Fruit fly (Drosophila melanogaster) whole organism, prepupa: Measurements from ENCODE around the gene Cad99C.

Experiments
- Blimp-1 ChIP-seq: fragments of 200-800 bp; sonication (Bioruptor generic); optimal IDR thresholded peaks from 3 replicates; lab custom pipeline; 2017; ENCODE audit warnings: missing biosample characterization, missing genetic modification characterization, mild to moderate bottlenecking, moderate library complexity, missing genetic modification reagents
- CG10669 ChIP-seq: fragments of 200-800 bp; sonication (Bioruptor generic); optimal IDR thresholded peaks from 3 replicates; lab custom pipeline; 2018; ENCODE audit warnings: missing biosample characterization, mild to moderate bottlenecking, missing genetic modification characterization, moderate library complexity
- CG11294 ChIP-seq: fragments of 200-800 bp; sonication (Bioruptor generic); IDR thresholded peaks from 2 replicates; pipeline ENCODE4 v1.3.6; 2022; ENCODE audit warnings: missing biosample characterization, missing genetic modification characterization
- CG1621 ChIP-seq: fragments of 200-800 bp; sonication (Bioruptor generic); optimal IDR thresholded peaks from 3 replicates; lab custom pipeline; 2018; ENCODE audit warnings: missing biosample characterization, mild to moderate bottlenecking, missing genetic modification characterization
- CG31627 ChIP-seq: fragments of 200-800 bp; sonication (Bioruptor generic); optimal IDR thresholded peaks from 3 replicates; lab custom pipeline; 2016; ENCODE audit warnings: missing biosample characterization, missing genetic modification characterization
- CG32006 ChIP-seq: fragments of 200-800 bp; sonication (Bioruptor generic); optimal IDR thresholded peaks from 3 replicates; lab custom pipeline; 2017; ENCODE audit warnings: missing biosample characterization, mild to moderate bottlenecking, missing genetic modification characterization
- CG34406 ChIP-seq: fragments of 200-800 bp; sonication (Bioruptor generic); optimal IDR thresholded peaks from 3 replicates; lab custom pipeline; 2016; ENCODE audit warnings: missing biosample characterization, missing genetic modification characterization
- CG3919 ChIP-seq: fragments of 200-800 bp; sonication (Bioruptor generic); optimal IDR thresholded peaks from 3 replicates; lab custom pipeline; 2016; ENCODE audit warnings: missing biosample characterization, missing genetic modification characterization
- CG4318 ChIP-seq: fragments of 200-800 bp; sonication (Bioruptor generic); optimal IDR thresholded peaks from 3 replicates; lab custom pipeline; 2017; ENCODE audit warnings: missing biosample characterization, mild to moderate bottlenecking, missing genetic modification characterization
- CG6163 ChIP-seq: fragments of 200-800 bp; sonication (Bioruptor generic); IDR thresholded peaks from 3 replicates; pipeline ENCODE4 v1.3.6; 2022; ENCODE audit warnings: missing biosample characterization, missing genetic modification characterization
- CG6276 ChIP-seq: fragments of 200-800 bp; sonication (Bioruptor generic); optimal IDR thresholded peaks from 2 replicates; lab custom pipeline; 2017; ENCODE audit warnings: missing biosample characterization, mild to moderate bottlenecking, missing genetic modification characterization
- CG6792 ChIP-seq: fragments of 200-800 bp; sonication (Bioruptor generic); optimal IDR thresholded peaks from 3 replicates; lab custom pipeline; 2016; ENCODE audit warnings: missing biosample characterization, missing genetic modification characterization
- CG6808 ChIP-seq: fragments of 200-800 bp; sonication (Bioruptor generic); optimal IDR thresholded peaks from 3 replicates; lab custom pipeline; 2017; ENCODE audit warnings: missing biosample characterization, missing genetic modification characterization, mild to moderate bottlenecking, moderate library complexity, missing genetic modification reagents
- CG6854 ChIP-seq: fragments of 200-800 bp; sonication (Bioruptor generic); optimal IDR thresholded peaks from 2 replicates; lab custom pipeline; 2017; ENCODE audit warnings: missing biosample characterization, mild to moderate bottlenecking, missing genetic modification characterization
- CG7368 ChIP-seq: fragments of 200-800 bp; sonication (Bioruptor generic); optimal IDR thresholded peaks from 3 replicates; lab custom pipeline; 2016; ENCODE audit warnings: missing biosample characterization, missing genetic modification characterization
- CG8119 ChIP-seq: fragments of 200-800 bp; sonication (Bioruptor generic); IDR thresholded peaks from 3 replicates; pipeline ENCODE4 v1.3.6; 2022; ENCODE audit warnings: missing biosample characterization, missing genetic modification characterization
- CG8319 ChIP-seq: fragments of 200-800 bp; sonication (Bioruptor generic); optimal IDR thresholded peaks from 3 replicates; lab custom pipeline; 2016; ENCODE audit warnings: missing biosample characterization, missing genetic modification characterization
- CG8632 ChIP-seq: fragments of 200-800 bp; sonication (Bioruptor generic); optimal IDR thresholded peaks from 3 replicates; lab custom pipeline; 2016; ENCODE audit warnings: missing biosample characterization, missing genetic modification characterization
- CG9139 ChIP-seq: fragments of 200-800 bp; sonication (Bioruptor generic); optimal IDR thresholded peaks from 3 replicates; lab custom pipeline; 2017; ENCODE audit warnings: missing biosample characterization, mild to moderate bottlenecking, missing genetic modification characterization
- Eip75B ChIP-seq: fragments of 200-800 bp; sonication (Bioruptor generic); optimal IDR thresholded peaks from 3 replicates; lab custom pipeline; 2016; ENCODE audit warnings: missing biosample characterization, missing genetic modification characterization
- Eip78C ChIP-seq: fragments of 200-800 bp; sonication (Bioruptor generic); peaks from one replicate; lab custom pipeline; 2016; ENCODE audit warnings: missing biosample characterization, missing genetic modification characterization
- Eip93F ChIP-seq: fragments of 200-800 bp; sonication (Bioruptor generic); optimal IDR thresholded peaks from 2 replicates; lab custom pipeline; 2016; ENCODE audit warnings: missing biosample characterization, mild to moderate bottlenecking, missing genetic modification characterization
- Ets21C ChIP-seq: fragments of 200-800 bp; sonication (Bioruptor generic); optimal IDR thresholded peaks from 3 replicates; lab custom pipeline; 2016; ENCODE audit warnings: missing biosample characterization, missing genetic modification characterization
- Ets96B ChIP-seq: fragments of 200-800 bp; optimal IDR thresholded peaks from 2 replicates; lab custom pipeline; 2019; ENCODE audit warnings: missing biosample characterization, mild to moderate bottlenecking, missing genetic modification characterization, moderate library complexity
- Gug ChIP-seq: fragments of 200-800 bp; sonication (Bioruptor generic); IDR thresholded peaks from 2 replicates; pipeline ENCODE4 v1.3.6; 2022; ENCODE audit warnings: missing biosample characterization, missing genetic modification characterization
- Hr38 ChIP-seq: sonication (Bioruptor generic); optimal IDR thresholded peaks from 2 replicates; lab custom pipeline; 2016; ENCODE audit warnings: missing biosample characterization, missing genetic modification characterization
- Hr39 ChIP-seq: fragments of 200-800 bp; sonication (Bioruptor generic); optimal IDR thresholded peaks from 2 replicates; lab custom pipeline; 2016; ENCODE audit warnings: missing biosample characterization, missing genetic modification characterization
- Hr4 ChIP-seq: fragments of 200-800 bp; sonication (Bioruptor generic); optimal IDR thresholded peaks from 3 replicates; lab custom pipeline; 2016; ENCODE audit warnings: missing biosample characterization, missing genetic modification characterization
- Lpt ChIP-seq: fragments of 200-800 bp; sonication (Bioruptor generic); optimal IDR thresholded peaks from 3 replicates; lab custom pipeline; 2016; ENCODE audit warnings: missing biosample characterization, missing genetic modification characterization
- OdsH ChIP-seq: fragments of 200-800 bp; sonication (Bioruptor generic); optimal IDR thresholded peaks from 3 replicates; lab custom pipeline; 2016; ENCODE audit warnings: missing biosample characterization, missing genetic modification characterization
- Smox ChIP-seq: fragments of 200-800 bp; sonication (Bioruptor generic); optimal IDR thresholded peaks from 3 replicates; lab custom pipeline; 2016; ENCODE audit warnings: missing biosample characterization, missing genetic modification characterization
- Sox102F ChIP-seq: fragments of 200-800 bp; sonication (Bioruptor generic); optimal IDR thresholded peaks from 2 replicates; lab custom pipeline; 2016; ENCODE audit warnings: missing biosample characterization, mild to moderate bottlenecking, missing genetic modification characterization
- Sox14 ChIP-seq: fragments of 200-800 bp; sonication (Bioruptor generic); optimal IDR thresholded peaks from 3 replicates; lab custom pipeline; 2016; ENCODE audit warnings: missing biosample characterization, missing genetic modification characterization
- achi ChIP-seq: fragments of 200-800 bp; sonication (Bioruptor generic); optimal IDR thresholded peaks from 3 replicates; lab custom pipeline; 2016; ENCODE audit warnings: missing biosample characterization, missing genetic modification characterization
- acj6 ChIP-seq: fragments of 200-800 bp; sonication (Bioruptor generic); optimal IDR thresholded peaks from 3 replicates; lab custom pipeline; 2016; ENCODE audit warnings: missing biosample characterization, missing genetic modification characterization
- cyc ChIP-seq: fragments of 200-800 bp; sonication (Bioruptor generic); optimal IDR thresholded peaks from 3 replicates; lab custom pipeline; 2016; ENCODE audit warnings: missing biosample characterization, missing genetic modification characterization
- dac ChIP-seq: fragments of 200-800 bp; sonication (Bioruptor generic); optimal IDR thresholded peaks from 2 replicates; lab custom pipeline; 2017; ENCODE audit warnings: missing biosample characterization, mild to moderate bottlenecking, missing genetic modification characterization
- dsx ChIP-seq: fragments of 200-800 bp; optimal IDR thresholded peaks from 3 replicates; lab custom pipeline; 2019; ENCODE audit warnings: missing biosample characterization, mild to moderate bottlenecking, missing genetic modification characterization, moderate library complexity; ENCODE audit not compliant: poor library complexity, severe bottlenecking
- fd59A ChIP-seq: fragments of 200-800 bp; sonication (Bioruptor generic); optimal IDR thresholded peaks from 2 replicates; lab custom pipeline; 2017; ENCODE audit warnings: missing biosample characterization, mild to moderate bottlenecking, missing genetic modification characterization, missing genetic modification reagents
- fd85E ChIP-seq: fragments of 200-800 bp; sonication (Bioruptor generic); optimal IDR thresholded peaks from 3 replicates; lab custom pipeline; 2016; ENCODE audit warnings: missing biosample characterization, missing genetic modification characterization
- fkh ChIP-seq: fragments of 200-800 bp; sonication (Bioruptor generic); optimal IDR thresholded peaks from 3 replicates; lab custom pipeline; 2017; ENCODE audit warnings: missing biosample characterization, mild to moderate bottlenecking, missing genetic modification characterization, moderate library complexity
- lz ChIP-seq: fragments of 200-800 bp; sonication (Bioruptor generic); optimal IDR thresholded peaks from 3 replicates; lab custom pipeline; 2016; ENCODE audit warnings: missing biosample characterization, missing genetic modification characterization
- net ChIP-seq: fragments of 200-800 bp; sonication (Bioruptor generic); optimal IDR thresholded peaks from 3 replicates; lab custom pipeline; 2016; ENCODE audit warnings: missing biosample characterization, missing genetic modification characterization
- ss ChIP-seq, 2 experiments: fragments of 200-800 bp; sonication (Bioruptor generic); optimal IDR thresholded peaks; 2 replicates in 1 of 2; 3 replicates in 1 of 2; lab custom pipeline; 2017 to 2018; ENCODE audit warnings: mild to moderate bottlenecking in 2 of 2, missing biosample characterization in 2 of 2, missing genetic modification characterization in 2 of 2, moderate library complexity in 1 of 2
- svp ChIP-seq: fragments of 200-800 bp; sonication (Bioruptor generic); peaks from one replicate; lab custom pipeline; 2016; ENCODE audit warnings: missing biosample characterization, missing genetic modification characterization
- topi ChIP-seq: fragments of 200-800 bp; sonication (Bioruptor generic); optimal IDR thresholded peaks from 3 replicates; lab custom pipeline; 2016; ENCODE audit warnings: missing biosample characterization, missing genetic modification characterization
- vri ChIP-seq: fragments of 200-800 bp; sonication (Bioruptor generic); optimal IDR thresholded peaks from 3 replicates; lab custom pipeline; 2016; ENCODE audit warnings: missing biosample characterization, mild to moderate bottlenecking, missing genetic modification characterization

The Cad99C gene

DNA sequence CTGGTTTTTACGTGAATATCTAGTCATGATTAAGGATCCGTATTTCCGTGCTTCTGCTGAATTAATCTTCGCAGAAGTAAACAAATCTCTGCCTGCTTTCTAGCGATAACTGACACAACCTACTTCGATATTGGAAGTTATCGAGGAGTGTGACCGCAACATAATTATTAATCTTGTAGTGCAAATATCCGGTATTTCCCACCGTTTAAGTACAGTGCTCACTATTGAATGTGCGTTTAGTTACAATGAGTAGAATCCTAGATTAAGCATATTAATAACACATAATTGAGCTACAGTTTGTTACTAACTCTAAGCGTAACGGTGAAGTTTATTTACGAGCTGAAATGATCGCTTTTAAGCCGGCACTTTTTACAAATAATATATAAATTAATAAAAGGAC is 18.3 kb downstream of the Cad99C start (continued):
- TF ChIP-seq CG6163 (GFP tag; lab: Robert Waterston, UW) = no peak
- no peak for TF ChIP-seq Blimp-1 (GFP tag; lab: Kevin White, UChicago)
- no peak for TF ChIP-seq achi (GFP tag; lab: Kevin White, UChicago)
- TF ChIP-seq topi (GFP tag; lab: Kevin White, UChicago) = no peak
- TF ChIP-seq Smox (GFP tag; lab: Kevin White, UChicago) = no peak
- TF ChIP-seq CG6276 (GFP tag; lab: Kevin White, UChicago) = no peak
- no peak for TF ChIP-seq Eip78C (GFP tag; lab: Kevin White, UChicago)
- no peak for TF ChIP-seq CG10669 (GFP tag; lab: Kevin White, UChicago)
- peak; percentile 36 for TF ChIP-seq Sox14 (GFP tag; lab: Kevin White, UChicago)
- peak; percentile 35 for TF ChIP-seq CG31627 (GFP tag; lab: Kevin White, UChicago)
- no peak for TF ChIP-seq OdsH (GFP tag; lab: Kevin White, UChicago)
- 0 out of 2 replicates have a peak, but pooled peaks have one; percentile 9 for TF ChIP-seq Gug (GFP tag; lab: Robert Waterston, UW)
- TF ChIP-seq cyc (GFP tag; lab: Kevin White, UChicago) = peak; percentile 54

DNA sequence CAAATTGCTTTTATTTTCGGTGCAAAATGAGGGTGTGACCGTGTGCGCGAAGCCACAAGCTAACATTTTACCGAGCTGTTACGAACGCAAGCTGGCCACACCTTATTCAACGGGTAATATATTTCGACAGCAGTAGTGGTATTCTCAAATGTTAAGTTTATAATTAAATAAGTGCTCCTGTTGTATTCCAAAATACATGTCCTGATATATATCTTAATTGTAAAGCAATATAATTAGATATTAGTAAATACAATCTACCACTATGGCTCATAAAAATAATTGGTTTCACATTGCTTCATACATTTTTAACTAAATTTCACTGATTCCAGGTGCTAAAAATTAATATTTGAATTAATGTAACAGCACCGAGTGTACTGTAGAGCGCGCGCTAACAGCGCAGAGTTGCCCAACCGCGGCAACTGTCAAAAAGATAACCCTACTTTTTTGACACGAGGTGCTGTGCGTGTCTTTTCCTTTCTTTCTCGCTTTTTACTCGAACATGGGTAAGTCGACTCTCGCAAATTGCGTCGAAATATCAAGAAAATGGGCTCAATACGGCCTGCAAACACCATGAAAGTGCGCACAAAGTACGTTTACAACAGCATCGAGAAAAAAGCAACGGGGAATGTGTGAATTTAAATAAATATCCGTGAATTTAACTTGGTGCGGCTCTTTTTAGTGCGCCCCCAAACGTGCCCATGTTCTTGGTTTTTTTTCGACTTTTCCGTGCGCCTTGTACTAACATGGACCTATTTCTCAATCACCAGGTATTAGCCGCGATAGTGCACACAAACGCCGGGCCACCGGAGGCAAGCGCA is 20.2 kb downstream of the Cad99C start, which contains the start of the genes CG15514 and RpS8:
Gene CG15514 (minus strand): TSS at position 63 of the 818 bp plus-strand sequence.
Gene RpS8 (plus strand): TSS at position 151 of the 818 bp plus-strand sequence.
- TF ChIP-seq Lpt (peak; percentile 6), Sox102F (GFP tag; lab: Kevin White, UChicago) (no peak), Ets21C (GFP tag; lab: Kevin White, UChicago) (no peak), lz (GFP tag; lab: Kevin White, UChicago) (peak; percentile 38), Hr4 (GFP tag; lab: Kevin White, UChicago) (no peak), Hr38 (GFP tag; lab: Kevin White, UChicago) (no peak), acj6 (peak; percentile 12), net (GFP tag; lab: Kevin White, UChicago) (no peak), Blimp-1 (GFP tag; lab: Kevin White, UChicago) (peak; percentile 50), CG9139 (GFP tag; lab: Kevin White, UChicago) (no peak), Eip93F (GFP tag; lab: Kevin White, UChicago) (no peak), Sox14 (GFP tag; lab: Kevin White, UChicago) (peak; percentile 10), achi (GFP tag; lab: Kevin White, UChicago) (peak; percentile 100), CG32006 (GFP tag; lab: Kevin White, UChicago) (no peak), CG1621 (tag; lab: Kevin White, UChicago) (peak; percentile 3), CG8319 (GFP tag; lab: Kevin White, UChicago) (no peak), CG6808 (GFP tag; lab: Kevin White, UChicago) (no peak), CG4318 (no peak), fd59A (no peak), dsx (no peak), fd85E (GFP tag; lab: Kevin White, UChicago) (no peak), Smox (GFP tag; lab: Kevin White, UChicago) (no peak), OdsH (GFP tag; lab: Kevin White, UChicago) (no peak), Ets96B (peak; percentile 72), CG34406 (GFP tag; lab: Kevin White, UChicago) (peak; percentile 11), svp (no peak), CG6854 (GFP tag; lab: Kevin White, UChicago) (peak; percentile 49), fkh (GFP tag; lab: Kevin White, UChicago) (peak; percentile 35), Eip75B (GFP tag; lab: Kevin White, UChicago) (no peak), vri (no peak), CG11294 (GFP tag; lab: Robert Waterston, UW) (no peak), CG6792 (GFP tag; lab: Kevin White, UChicago) (peak; percentile 43), CG7368 (GFP tag; lab: Kevin White, UChicago) (no peak), dac (GFP tag; lab: Kevin White, UChicago) (no peak), ss (GFP tag; optimal IDR thresholded peaks at IDR 0.05; lab: Kevin White, UChicago) (peak; percentile 12 to 42), Hr39 (GFP tag; lab: Kevin White, UChicago) (peak; percentile 14), CG8632 (GFP tag; lab: Kevin White, UChicago) (no peak), Gug (GFP tag; lab: Robert Waterston, UW) (peak; percentile 59), CG8119 (GFP tag; lab: Robert Waterston, UW) (0 out of 3 replicates have a peak, but pooled peaks have one; percentile 30), CG3919 (peak; percentile 23), CG31627 (GFP tag; lab: Kevin White, UChicago) (peak; percentile 28)
